Worm (Caenorhabditis elegans) whole organism, young adult: ENCODE measurements around the gene T24D8.6.
A peak's percentile ranks its signal among the peaks of the same experiment; 100 is the strongest.

Experiments
- B0019.2 ChIP-seq: fragments of 200-800 bp; sonication (Bioruptor generic); conservative IDR thresholded peaks from 2 replicates; pipeline ENCODE4 v1.3.6; 2022; ENCODE audit warnings: missing genetic modification reagents, missing genetic modification characterization, missing compliant biosample characterization
- B0261.1 ChIP-seq: sonication (generic microtip); optimal IDR thresholded peaks from 2 replicates; lab custom pipeline; 2016; ENCODE audit warnings: mild to moderate bottlenecking, missing genetic modification characterization, moderate library complexity, missing compliant biosample characterization
- C06A6.2 ChIP-seq: fragments of 200-800 bp; sonication (Bioruptor generic); conservative IDR thresholded peaks from 2 replicates; pipeline ENCODE4 v1.3.6; 2022; ENCODE audit warnings: missing genetic modification characterization, missing compliant biosample characterization
- D2030.7 ChIP-seq: fragments of 200-800 bp; sonication (Bioruptor generic); IDR thresholded peaks from 2 replicates; pipeline ENCODE4 v1.3.6; 2022; ENCODE audit warnings: missing genetic modification reagents, missing genetic modification characterization, missing compliant biosample characterization
- F22D6.2 ChIP-seq: sonication (generic microtip); optimal IDR thresholded peaks from 2 replicates; lab custom pipeline; 2016; ENCODE audit warnings: mild to moderate bottlenecking, missing genetic modification characterization, missing compliant biosample characterization
- F23B12.7 ChIP-seq: sonication (generic microtip); optimal IDR thresholded peaks from 2 replicates; lab custom pipeline; 2017; ENCODE audit warnings: missing genetic modification characterization, mild to moderate bottlenecking, missing compliant biosample characterization, antibody characterized with exemption, moderate library complexity; ENCODE audit not compliant: insufficient read depth
- F39B2.1 ChIP-seq: fragments of 200-800 bp; sonication (Bioruptor generic); IDR thresholded peaks from 2 replicates; pipeline ENCODE4 v1.3.6; 2022; ENCODE audit warnings: missing genetic modification reagents, missing genetic modification characterization, missing compliant biosample characterization
- F55B11.4 ChIP-seq: sonication (generic microtip); optimal IDR thresholded peaks from 2 replicates; lab custom pipeline; 2016; ENCODE audit warnings: missing compliant biosample characterization, missing genetic modification characterization, borderline replicate concordance; ENCODE audit not compliant: insufficient read depth
- T07F8.4 ChIP-seq: sonication (generic microtip); optimal IDR thresholded peaks from 2 replicates; lab custom pipeline; 2016; ENCODE audit warnings: mild to moderate bottlenecking, missing genetic modification characterization, moderate library complexity, missing compliant biosample characterization
- T26A5.8 ChIP-seq: sonication (generic microtip); optimal IDR thresholded peaks from 2 replicates; lab custom pipeline; 2016; ENCODE audit warnings: missing genetic modification characterization, missing compliant biosample characterization
- Y53F4B.3 ChIP-seq: fragments of 200-800 bp; sonication (Bioruptor generic); IDR thresholded peaks from 2 replicates; pipeline ENCODE4 v1.3.6; 2022; ENCODE audit warnings: missing genetic modification reagents, missing genetic modification characterization, missing compliant biosample characterization
- Y53G8AR.9 ChIP-seq: fragments of 200-800 bp; sonication (Bioruptor generic); conservative IDR thresholded peaks from 2 replicates; pipeline ENCODE4 v1.3.6; 2022; ENCODE audit warnings: missing genetic modification reagents, missing genetic modification characterization, missing compliant biosample characterization
- Y56A3A.18 ChIP-seq: fragments of 200-800 bp; sonication (Bioruptor generic); IDR thresholded peaks from 2 replicates; pipeline ENCODE4 v1.3.6; 2022; ENCODE audit warnings: missing genetic modification reagents, missing genetic modification characterization, missing compliant biosample characterization
- Y67H2A.10 ChIP-seq: fragments of 200-800 bp; sonication (Bioruptor generic); conservative IDR thresholded peaks from 2 replicates; pipeline ENCODE4 v1.3.6; 2022; ENCODE audit warnings: missing genetic modification reagents, missing genetic modification characterization, missing compliant biosample characterization
- akir-1 ChIP-seq: fragments of 200-800 bp; sonication (Bioruptor generic); optimal IDR thresholded peaks from 2 replicates; lab custom pipeline; 2018; ENCODE audit warnings: mild to moderate bottlenecking, missing genetic modification characterization, moderate library complexity, missing compliant biosample characterization
- aptf-2 ChIP-seq: fragments of 200-800 bp; sonication (Bioruptor generic); conservative IDR thresholded peaks from 2 replicates; pipeline ENCODE4 v1.3.6; 2022; ENCODE audit warnings: missing genetic modification reagents, missing genetic modification characterization, missing compliant biosample characterization
- aptf-3 ChIP-seq: fragments of 200-800 bp; sonication (Bioruptor generic); IDR thresholded peaks from 2 replicates; pipeline ENCODE4 v1.3.6; 2022; ENCODE audit warnings: missing genetic modification characterization, missing compliant biosample characterization
- attf-3 ChIP-seq: fragments of 200-800 bp; sonication (Bioruptor generic); conservative IDR thresholded peaks from 2 replicates; pipeline ENCODE4 v1.3.6; 2022; ENCODE audit warnings: missing genetic modification reagents, missing genetic modification characterization, missing compliant biosample characterization
- bed-2 ChIP-seq: fragments of 200-800 bp; sonication (Bioruptor generic); IDR thresholded peaks from 2 replicates; pipeline ENCODE4 v1.3.6; 2022; ENCODE audit warnings: missing genetic modification reagents, missing genetic modification characterization, missing compliant biosample characterization
- ccch-3 ChIP-seq: fragments of 200-800 bp; sonication (Bioruptor generic); optimal IDR thresholded peaks from 2 replicates; lab custom pipeline; 2018; ENCODE audit warnings: mild to moderate bottlenecking, missing genetic modification characterization, missing compliant biosample characterization
- cebp-1 ChIP-seq, 2 experiments: fragments of 200-800 bp in 1 of 2; sonication (Bioruptor generic) in 1 of 2; sonication (generic microtip) in 1 of 2; IDR thresholded peaks in 1 of 2; optimal IDR thresholded peaks in 1 of 2; 2 replicates each; pipeline versions ENCODE4 v1.3.6 to Lab custom; 2017 to 2022; ENCODE audit warnings: missing compliant biosample characterization in 2 of 2, missing genetic modification characterization in 2 of 2, mild to moderate bottlenecking in 1 of 2, missing genetic modification reagents in 1 of 2, moderate library complexity in 1 of 2
- ceh-27 ChIP-seq: fragments of 200-800 bp; sonication (Bioruptor generic); optimal IDR thresholded peaks from 2 replicates; lab custom pipeline; 2018; ENCODE audit warnings: mild to moderate bottlenecking, missing genetic modification characterization, moderate library complexity, missing compliant biosample characterization
- ceh-91 ChIP-seq: fragments of 200-800 bp; sonication (Bioruptor generic); IDR thresholded peaks from 2 replicates; pipeline ENCODE4 v1.3.6; 2022; ENCODE audit warnings: missing genetic modification reagents, missing genetic modification characterization, missing compliant biosample characterization
- die-1 ChIP-seq: sonication (generic microtip); optimal IDR thresholded peaks from 2 replicates; lab custom pipeline; 2016; ENCODE audit warnings: missing genotype, mild to moderate bottlenecking, missing genetic modification characterization, missing compliant biosample characterization
- dox-1 ChIP-seq: fragments of 200-800 bp; sonication (Bioruptor generic); IDR thresholded peaks from 2 replicates; pipeline ENCODE4 v1.3.6; 2022; ENCODE audit warnings: missing genetic modification reagents, missing genetic modification characterization, missing compliant biosample characterization
- dpff-1 ChIP-seq: sonication (generic microtip); optimal IDR thresholded peaks from 2 replicates; lab custom pipeline; 2017; ENCODE audit warnings: mild to moderate bottlenecking, missing genetic modification characterization, missing compliant biosample characterization
- efl-1 ChIP-seq: fragments of 150-350 bp; optimal IDR thresholded peaks from 2 replicates; lab custom pipeline; 2014; ENCODE audit warnings: missing biosample characterization, missing genetic modification reagents, missing genetic modification characterization
- egl-44 ChIP-seq: fragments of 200-800 bp; sonication (Bioruptor generic); IDR thresholded peaks from 2 replicates; pipeline ENCODE4 v1.3.6; 2022; ENCODE audit warnings: missing genetic modification reagents, missing genetic modification characterization, missing compliant biosample characterization
- egrh-3 ChIP-seq: fragments of 200-800 bp; sonication (Bioruptor generic); IDR thresholded peaks from 2 replicates; pipeline ENCODE4 v1.3.6; 2022; ENCODE audit warnings: missing genetic modification reagents, missing genetic modification characterization, missing compliant biosample characterization
- ekl-4 ChIP-seq: fragments of 200-800 bp; sonication (Bioruptor generic); IDR thresholded peaks from 2 replicates; pipeline ENCODE4 v1.3.6; 2022; ENCODE audit warnings: missing genetic modification reagents, missing genetic modification characterization, missing compliant biosample characterization
- ets-4 ChIP-seq: fragments of 200-800 bp; sonication (Bioruptor generic); optimal IDR thresholded peaks from 2 replicates; lab custom pipeline; 2018; ENCODE audit warnings: mild to moderate bottlenecking, missing genetic modification characterization, missing compliant biosample characterization
- hmg-1.2 ChIP-seq: fragments of 200-800 bp; sonication (Bioruptor generic); IDR thresholded peaks from 2 replicates; pipeline ENCODE4 v1.3.6; 2022; ENCODE audit warnings: missing genetic modification reagents, missing genetic modification characterization, missing compliant biosample characterization
- hmg-20 ChIP-seq: fragments of 200-800 bp; sonication (Bioruptor generic); IDR thresholded peaks from 2 replicates; pipeline ENCODE4 v1.3.6; 2022; ENCODE audit warnings: missing genetic modification reagents, missing genetic modification characterization, missing compliant biosample characterization
- let-526 ChIP-seq: fragments of 200-800 bp; sonication (Bioruptor generic); IDR thresholded peaks from 2 replicates; pipeline ENCODE4 v1.3.6; 2022; ENCODE audit warnings: missing genetic modification reagents, missing genetic modification characterization, missing compliant biosample characterization
- lin-40 ChIP-seq: sonication (generic microtip); optimal IDR thresholded peaks from 2 replicates; lab custom pipeline; 2016; ENCODE audit warnings: missing genetic modification characterization, mild to moderate bottlenecking, missing compliant biosample characterization, missing genotype, missing genetic modification reagents
- lin-54 ChIP-seq: fragments of 200-800 bp; sonication (Bioruptor generic); optimal IDR thresholded peaks from 2 replicates; lab custom pipeline; 2018; ENCODE audit warnings: mild to moderate bottlenecking, missing genetic modification characterization, missing compliant biosample characterization
- lir-1 ChIP-seq: fragments of 200-800 bp; sonication (Bioruptor generic); conservative IDR thresholded peaks from 2 replicates; pipeline ENCODE4 v1.3.6; 2022; ENCODE audit warnings: missing genetic modification reagents, missing genetic modification characterization, missing compliant biosample characterization
- lsl-1 ChIP-seq: fragments of 200-800 bp; sonication (Bioruptor generic); optimal IDR thresholded peaks from 2 replicates; lab custom pipeline; 2018; ENCODE audit warnings: mild to moderate bottlenecking, missing genetic modification characterization, moderate library complexity, missing compliant biosample characterization
- madf-6 ChIP-seq: fragments of 200-800 bp; sonication (Bioruptor generic); IDR thresholded peaks from 2 replicates; pipeline ENCODE4 v1.3.6; 2022; ENCODE audit warnings: missing genetic modification reagents, missing genetic modification characterization, missing compliant biosample characterization
- mcd-1 ChIP-seq: fragments of 200-800 bp; sonication (Bioruptor generic); IDR thresholded peaks from 2 replicates; pipeline ENCODE4 v1.3.6; 2022; ENCODE audit warnings: missing genetic modification reagents, missing genetic modification characterization, missing compliant biosample characterization
- mel-28 ChIP-seq: sonication (generic microtip); optimal IDR thresholded peaks from 2 replicates; lab custom pipeline; 2016; ENCODE audit warnings: borderline replicate concordance, mild to moderate bottlenecking, missing genetic modification characterization, missing compliant biosample characterization
- nfyb-1 ChIP-seq: fragments of 200-800 bp; sonication (Bioruptor generic); IDR thresholded peaks from 2 replicates; pipeline ENCODE4 v1.3.6; 2022; ENCODE audit warnings: missing genetic modification reagents, missing genetic modification characterization, missing compliant biosample characterization
- nhr-80 ChIP-seq: sonication (generic microtip); optimal IDR thresholded peaks from 2 replicates; lab custom pipeline; 2016; ENCODE audit warnings: missing genetic modification characterization, missing compliant biosample characterization
- pha-4 ChIP-seq: fragments of 150-350 bp; sonication (generic microtip); optimal IDR thresholded peaks from 2 replicates; lab custom pipeline; 2014; ENCODE audit warnings: missing biosample characterization, missing genetic modification reagents, missing genetic modification characterization
- snpc-4 ChIP-seq, 5 experiments: fragments of 150-350 bp in 1 of 5; sonication (generic microtip) in 4 of 5; optimal IDR thresholded peaks; 2 replicates each; lab custom pipeline; 2014 to 2018; ENCODE audit warnings: missing genetic modification characterization in 5 of 5, missing biosample characterization in 3 of 5, antibody characterized with exemption in 2 of 5, mild to moderate bottlenecking in 2 of 5, missing compliant biosample characterization in 2 of 5, missing genotype in 2 of 5, moderate library complexity in 2 of 5, missing genetic modification reagents in 1 of 5
- tbp1 ChIP-seq: fragments of 200-800 bp; sonication (Bioruptor generic); optimal IDR thresholded peaks from 2 replicates; lab custom pipeline; 2018; ENCODE audit warnings: mild to moderate bottlenecking, missing genetic modification characterization, missing compliant biosample characterization
- ztf-22 ChIP-seq: fragments of 200-800 bp; sonication (Bioruptor generic); optimal IDR thresholded peaks from 2 replicates; lab custom pipeline; 2018; ENCODE audit warnings: mild to moderate bottlenecking, missing genetic modification characterization, moderate library complexity, missing compliant biosample characterization

The T24D8.6 gene

ce11 chrX:2401883-2402282, 36.1 kb upstream of the T24D8.6 start, which contains the start of gene dhhc-9:
Gene dhhc-9, minus strand, starts transcription at chrX:2402036.
- TF ChIP-seq ets-4 (GFP tag; lab: Kevin White, UChicago) (no peak), T26A5.8 (tag; lab: Kevin White, UChicago) (no peak), let-526 (GFP tag; lab: Robert Waterston, UW) (no peak), nhr-80 (tag; lab: Kevin White, UChicago) (peak; percentile 52), dox-1 (0 out of 2 replicates have a peak, but pooled peaks have one; percentile 62), aptf-2 (GFP tag; lab: Robert Waterston, UW) (no peak), mcd-1 (GFP tag; lab: Robert Waterston, UW) (no peak), ccch-3 (GFP tag; lab: Kevin White, UChicago) (no peak), madf-6 (GFP tag; lab: Robert Waterston, UW) (0 out of 2 replicates have a peak, but pooled peaks have one; percentile 11), akir-1 (GFP tag; lab: Kevin White, UChicago) (no peak), mel-28 (tag; lab: Kevin White, UChicago) (no peak), tbp1 (no peak), nfyb-1 (GFP tag; lab: Robert Waterston, UW) (no peak), Y53F4B.3 (GFP tag; lab: Robert Waterston, UW) (no peak), egl-44 (0 out of 2 replicates have a peak, but pooled peaks have one; percentile 35), efl-1 (no peak), ekl-4 (GFP tag; lab: Robert Waterston, UW) (no peak), Y53G8AR.9 (GFP tag; lab: Robert Waterston, UW) (no peak), F55B11.4 (no peak), dpff-1 (tag; lab: Kevin White, UChicago) (no peak), pha-4 (tag; lab: Kevin White, UChicago) (no peak), C06A6.2 (GFP tag; lab: Robert Waterston, UW) (peak; percentile 19; the same call in 1 of the 2 replicates), lir-1 (no peak), B0261.1 (tag; lab: Kevin White, UChicago) (no peak), F39B2.1 (GFP tag; lab: Robert Waterston, UW) (no peak), hmg-20 (GFP tag; lab: Robert Waterston, UW) (peak; percentile 24; the same call in 1 of the 2 replicates), lin-40 (peak; percentile 66), Y67H2A.10 (GFP tag; lab: Robert Waterston, UW) (no peak), hmg-1.2 (GFP tag; lab: Robert Waterston, UW) (peak; percentile 97), aptf-3 (GFP tag; lab: Robert Waterston, UW) (no peak), lin-54 (GFP tag; lab: Kevin White, UChicago) (no peak), F22D6.2 (tag; lab: Kevin White, UChicago) (no peak), B0019.2 (GFP tag; lab: Robert Waterston, UW) (no peak), Y56A3A.18 (GFP tag; lab: Robert Waterston, UW) (0 out of 2 replicates have a peak, but pooled peaks have one; percentile 70), attf-3 (GFP tag; lab: Robert Waterston, UW) (no peak), ztf-22 (GFP tag; lab: Kevin White, UChicago) (no peak), D2030.7 (GFP tag; lab: Robert Waterston, UW) (no peak), cebp-1 (GFP tag; IDR thresholded peaks at IDR 0.05; lab: Robert Waterston, UW) (no peak), cebp-1 (tag; optimal IDR thresholded peaks at IDR 0.05; lab: Kevin White, UChicago) (no peak), die-1 (no peak), bed-2 (GFP tag; lab: Robert Waterston, UW) (no peak), egrh-3 (GFP tag; lab: Robert Waterston, UW) (no peak), ceh-27 (no peak), ceh-91 (GFP tag; lab: Robert Waterston, UW) (no peak), lsl-1 (GFP tag; lab: Kevin White, UChicago) (no peak), F23B12.7 (tag; lab: Kevin White, UChicago) (no peak), snpc-4 (GFP tag; optimal IDR thresholded peaks at IDR 0.05; lab: Kevin White, UChicago) (no peak), snpc-4 (tag; optimal IDR thresholded peaks at IDR 0.05; lab: Kevin White, UChicago) (peak in 1 of 4 experiments; percentile 7), T07F8.4 (tag; lab: Kevin White, UChicago) (no peak)
